Worm (Caenorhabditis elegans) whole organism, L1 larva: ENCODE measurements around the gene F07F6.8.

Experiments used
- C04F5.9 ChIP-seq: sonication (generic microtip); optimal IDR thresholded peaks from 2 replicates; lab custom pipeline; 2016; ENCODE audit warnings: missing genetic modification characterization, missing compliant biosample characterization
- C16A3.4 ChIP-seq: fragments of 150-350 bp; optimal IDR thresholded peaks from 2 replicates; lab custom pipeline; 2014; ENCODE audit warnings: missing biosample characterization, missing genetic modification characterization
- F16B12.6 ChIP-seq: fragments of 150-350 bp; optimal IDR thresholded peaks from 2 replicates; lab custom pipeline; 2014; ENCODE audit warnings: missing biosample characterization, missing genetic modification characterization
- Y116A8C.19 ChIP-seq: sonication (generic microtip); optimal IDR thresholded peaks from 2 replicates; lab custom pipeline; 2016; ENCODE audit warnings: missing compliant biosample characterization, missing genetic modification characterization, borderline replicate concordance
- aha-1 ChIP-seq: fragments of 150-350 bp; optimal IDR thresholded peaks from 2 replicates; lab custom pipeline; 2014; ENCODE audit warnings: missing biosample characterization, missing genetic modification characterization
- alr-1 ChIP-seq: fragments of 200-800 bp; sonication (Bioruptor generic); optimal IDR thresholded peaks from 2 replicates; lab custom pipeline; 2018; ENCODE audit warnings: borderline replicate concordance, mild to moderate bottlenecking, missing genetic modification characterization, missing compliant biosample characterization
- ceh-63 ChIP-seq: fragments of 200-800 bp; sonication (Bioruptor generic); optimal IDR thresholded peaks from 2 replicates; lab custom pipeline; 2018; ENCODE audit warnings: mild to moderate bottlenecking, missing genetic modification characterization, missing compliant biosample characterization
- ceh-8 ChIP-seq: fragments of 200-800 bp; sonication (Bioruptor generic); optimal IDR thresholded peaks from 2 replicates; lab custom pipeline; 2018; ENCODE audit warnings: mild to moderate bottlenecking, missing genetic modification characterization, moderate library complexity, missing compliant biosample characterization
- ceh-82 ChIP-seq, 3 experiments: fragments of 150-350 bp in 1 of 3; sonication (generic microtip) in 2 of 3; optimal IDR thresholded peaks; 2 replicates each; lab custom pipeline; 2014 to 2017; ENCODE audit warnings: missing biosample characterization in 3 of 3, missing genetic modification characterization in 3 of 3
- dpl-1 ChIP-seq, 3 experiments: fragments of 150-350 bp in 2 of 3; sonication (generic microtip) in 1 of 3; optimal IDR thresholded peaks; 2 replicates each; lab custom pipeline; 2014 to 2017; ENCODE audit warnings: missing biosample characterization in 3 of 3, missing genetic modification characterization in 3 of 3, missing genetic modification reagents in 3 of 3
- dsc-1 ChIP-seq: sonication (generic microtip); optimal IDR thresholded peaks from 2 replicates; lab custom pipeline; 2016; ENCODE audit warnings: mild to moderate bottlenecking, missing genetic modification characterization, missing compliant biosample characterization
- efl-1 ChIP-seq, 4 experiments: fragments of 150-350 bp; optimal IDR thresholded peaks in 3 of 4; peaks in 1 of 4; 1 replicate in 1 of 4; 2 replicates in 3 of 4; lab custom pipeline; 2014; ENCODE audit warnings: missing biosample characterization in 2 of 4, missing genetic modification characterization in 2 of 4, missing genetic modification reagents in 2 of 4
- efl-3 ChIP-seq: fragments of 200-800 bp; sonication (Bioruptor generic); optimal IDR thresholded peaks from 2 replicates; lab custom pipeline; 2018; ENCODE audit warnings: mild to moderate bottlenecking, missing genetic modification characterization, missing compliant biosample characterization
- elt-2 ChIP-seq: sonication (generic microtip); optimal IDR thresholded peaks from 2 replicates; lab custom pipeline; 2016; ENCODE audit warnings: missing genetic modification characterization, mild to moderate bottlenecking, inconsistent platforms, missing compliant biosample characterization, missing genetic modification reagents
- elt-3 ChIP-seq, 6 experiments: fragments of 150-350 bp in 1 of 6; sonication (generic microtip); optimal IDR thresholded peaks; 2 replicates each; lab custom pipeline; 2017 to 2018; ENCODE audit warnings: missing biosample characterization in 6 of 6, missing genetic modification characterization in 6 of 6, inconsistent platforms in 1 of 6
- fkh-10 ChIP-seq: sonication (generic microtip); optimal IDR thresholded peaks from 2 replicates; lab custom pipeline; 2017; ENCODE audit warnings: missing biosample characterization, missing genetic modification reagents, missing genetic modification characterization
- fkh-4 ChIP-seq: sonication (generic microtip); optimal IDR thresholded peaks from 2 replicates; lab custom pipeline; 2016; ENCODE audit warnings: missing compliant biosample characterization, missing genetic modification characterization, borderline replicate concordance
- grh-1 ChIP-seq: fragments of 200-800 bp; sonication (Bioruptor generic); IDR thresholded peaks from 2 replicates; pipeline ENCODE4 v1.3.6; 2022; ENCODE audit warnings: missing genetic modification reagents, missing genetic modification characterization, missing compliant biosample characterization
- hlh-17 ChIP-seq: fragments of 200-800 bp; sonication (Bioruptor generic); optimal IDR thresholded peaks from 2 replicates; lab custom pipeline; 2018; ENCODE audit warnings: missing genetic modification characterization, mild to moderate bottlenecking, missing compliant biosample characterization, moderate library complexity, borderline replicate concordance
- hlh-4 ChIP-seq: sonication (generic microtip); optimal IDR thresholded peaks from 2 replicates; lab custom pipeline; 2016; ENCODE audit warnings: mild to moderate bottlenecking, missing genetic modification characterization, missing compliant biosample characterization
- hpl-2 ChIP-seq: fragments of 150-350 bp; optimal IDR thresholded peaks from 2 replicates; lab custom pipeline; 2014; ENCODE audit warnings: missing biosample characterization, missing genetic modification reagents, missing genetic modification characterization
- isw-1 ChIP-seq: fragments of 200-800 bp; sonication (Bioruptor generic); IDR thresholded peaks from 2 replicates; pipeline ENCODE4 v1.3.6; 2022; ENCODE audit warnings: missing genetic modification characterization, missing compliant biosample characterization
- jun-1 ChIP-seq: fragments of 150-350 bp; optimal IDR thresholded peaks from 2 replicates; lab custom pipeline; 2014; ENCODE audit warnings: missing biosample characterization, missing genetic modification reagents, missing genetic modification characterization
- lin-13 ChIP-seq: fragments of 150-350 bp; optimal IDR thresholded peaks from 2 replicates; lab custom pipeline; 2014; ENCODE audit warnings: missing biosample characterization, missing genetic modification reagents, missing genetic modification characterization
- lin-35 ChIP-seq, 2 experiments: fragments of 150-350 bp; optimal IDR thresholded peaks; 2 replicates each; lab custom pipeline; 2014; ENCODE audit warnings: missing biosample characterization in 2 of 2, missing genetic modification characterization in 2 of 2, missing genetic modification reagents in 2 of 2
- lir-3 ChIP-seq: sonication (generic microtip); optimal IDR thresholded peaks from 2 replicates; lab custom pipeline; 2016; ENCODE audit warnings: mild to moderate bottlenecking, missing genetic modification characterization, moderate library complexity, missing compliant biosample characterization; ENCODE audit not compliant: poor library complexity
- mab-9 ChIP-seq: fragments of 200-800 bp; sonication (Bioruptor generic); IDR thresholded peaks from 2 replicates; pipeline ENCODE4 v1.3.6; 2022; ENCODE audit warnings: missing genetic modification reagents, missing genetic modification characterization, missing compliant biosample characterization
- mep-1 ChIP-seq: fragments of 150-350 bp; optimal IDR thresholded peaks from 2 replicates; lab custom pipeline; 2014; ENCODE audit warnings: missing biosample characterization, missing genetic modification characterization
- nhr-11 ChIP-seq: fragments of 150-350 bp; optimal IDR thresholded peaks from 2 replicates; lab custom pipeline; 2014; ENCODE audit warnings: missing biosample characterization, missing genetic modification characterization
- nhr-19 ChIP-seq: fragments of 200-800 bp; sonication (Bioruptor generic); conservative IDR thresholded peaks from 2 replicates; pipeline ENCODE4 v1.3.6; 2022; ENCODE audit warnings: missing genetic modification characterization, missing compliant biosample characterization
- nhr-20 ChIP-seq: sonication (generic microtip); optimal IDR thresholded peaks from 2 replicates; lab custom pipeline; 2016; ENCODE audit warnings: mild to moderate bottlenecking, missing genetic modification characterization, missing compliant biosample characterization
- nhr-28 ChIP-seq: fragments of 150-350 bp; optimal IDR thresholded peaks from 2 replicates; lab custom pipeline; 2014; ENCODE audit warnings: missing biosample characterization, missing genetic modification characterization
- nhr-71 ChIP-seq: sonication (generic microtip); optimal IDR thresholded peaks from 2 replicates; lab custom pipeline; 2016; ENCODE audit warnings: mild to moderate bottlenecking, missing genetic modification characterization, moderate library complexity, missing compliant biosample characterization
- nhr-76 ChIP-seq: sonication (generic microtip); optimal IDR thresholded peaks from 2 replicates; lab custom pipeline; 2017; ENCODE audit warnings: missing biosample characterization, missing genetic modification characterization
- nhr-84 ChIP-seq: sonication (generic microtip); optimal IDR thresholded peaks from 2 replicates; lab custom pipeline; 2017; ENCODE audit warnings: missing biosample characterization, missing genetic modification characterization
- nhr-90 ChIP-seq: sonication (generic microtip); optimal IDR thresholded peaks from 2 replicates; lab custom pipeline; 2016; ENCODE audit warnings: mild to moderate bottlenecking, missing genetic modification characterization, missing compliant biosample characterization; ENCODE audit not compliant: poor library complexity
- skn-1 ChIP-seq: fragments of 150-350 bp; optimal IDR thresholded peaks from 2 replicates; lab custom pipeline; 2014; ENCODE audit warnings: missing biosample characterization, missing genetic modification characterization
- snpc-4 ChIP-seq: fragments of 150-350 bp; optimal IDR thresholded peaks from 2 replicates; lab custom pipeline; 2014; ENCODE audit warnings: missing biosample characterization, missing genetic modification characterization
- snu-23 ChIP-seq: sonication (generic microtip); optimal IDR thresholded peaks from 2 replicates; lab custom pipeline; 2016; ENCODE audit warnings: missing genetic modification characterization, missing compliant biosample characterization
- sox-4 ChIP-seq: sonication (generic microtip); optimal IDR thresholded peaks from 2 replicates; lab custom pipeline; 2016; ENCODE audit warnings: missing genetic modification characterization, missing compliant biosample characterization
- sptf-1 ChIP-seq: fragments of 150-350 bp; optimal IDR thresholded peaks from 2 replicates; lab custom pipeline; 2014; ENCODE audit warnings: missing biosample characterization, missing genetic modification characterization
- swsn-7 ChIP-seq: sonication (generic microtip); optimal IDR thresholded peaks from 2 replicates; lab custom pipeline; 2016; ENCODE audit warnings: missing genetic modification characterization, missing compliant biosample characterization
- tlp-1 ChIP-seq: fragments of 150-350 bp; optimal IDR thresholded peaks from 2 replicates; lab custom pipeline; 2014; ENCODE audit warnings: missing biosample characterization, missing genetic modification characterization
- unc-30 ChIP-seq: sonication (generic microtip); optimal IDR thresholded peaks from 2 replicates; lab custom pipeline; 2017; ENCODE audit warnings: missing biosample characterization, missing genetic modification characterization
- unc-62 ChIP-seq: fragments of 150-350 bp; optimal IDR thresholded peaks from 2 replicates; lab custom pipeline; 2014; ENCODE audit warnings: missing biosample characterization, missing genetic modification reagents, missing genetic modification characterization
- unc-98 ChIP-seq: fragments of 200-800 bp; sonication (Bioruptor generic); IDR thresholded peaks from 2 replicates; pipeline ENCODE4 v1.3.6; 2022; ENCODE audit warnings: missing genetic modification characterization, missing compliant biosample characterization
- zag-1 ChIP-seq: fragments of 150-350 bp; optimal IDR thresholded peaks from 2 replicates; lab custom pipeline; 2014; ENCODE audit warnings: missing biosample characterization, missing genetic modification characterization
- zip-4 ChIP-seq: fragments of 200-800 bp; sonication (Bioruptor generic); optimal IDR thresholded peaks from 2 replicates; lab custom pipeline; 2018; ENCODE audit warnings: mild to moderate bottlenecking, missing genetic modification characterization, moderate library complexity, missing compliant biosample characterization
- ztf-4 ChIP-seq: fragments of 150-350 bp; optimal IDR thresholded peaks from 2 replicates; lab custom pipeline; 2014; ENCODE audit warnings: missing biosample characterization, missing genetic modification characterization

Gene F07F6.8

ce11 chrII:5433069-5433468, 7.5 kb upstream of the F07F6.8 start, which contains the start of gene srx-114:
Gene srx-114 (minus strand): TSS chrII:5433169.
- no peak for TF ChIP-seq hlh-4 (tag; lab: Kevin White, UChicago)
- TF ChIP-seq, all 84 proteins: peak for 0

- TF ChIP-seq F16B12.6 (tag; lab: Kevin White, UChicago) (peak; percentile 92), hpl-2 (no peak), snpc-4 (tag; lab: Kevin White, UChicago) (no peak), unc-98 (GFP tag; lab: Robert Waterston, UW) (no peak), fkh-4 (tag; lab: Kevin White, UChicago) (no peak), sptf-1 (tag; lab: Kevin White, UChicago) (no peak), mep-1 (no peak), lin-35 (GFP tag; optimal IDR thresholded peaks at IDR 0.05; lab: Kevin White, UChicago) (peak; percentile 44 to 63), fkh-10 (GFP tag; lab: Kevin White, UChicago) (no peak), unc-30 (tag; lab: Kevin White, UChicago) (no peak), ceh-8 (GFP tag; lab: Kevin White, UChicago) (no peak), nhr-11 (tag; lab: Kevin White, UChicago) (no peak), skn-1 (tag; lab: Kevin White, UChicago) (peak; percentile 19), nhr-19 (GFP tag; lab: Robert Waterston, UW) (no peak), C16A3.4 (tag; lab: Kevin White, UChicago) (no peak), ztf-4 (tag; lab: Kevin White, UChicago) (no peak), hlh-17 (GFP tag; lab: Kevin White, UChicago) (no peak), ceh-63 (GFP tag; lab: Kevin White, UChicago) (no peak), nhr-84 (tag; lab: Kevin White, UChicago) (no peak), elt-2 (tag; lab: Kevin White, UChicago) (no peak), jun-1 (tag; lab: Kevin White, UChicago) (no peak), dsc-1 (tag; lab: Kevin White, UChicago) (no peak), ceh-82 (tag; optimal IDR thresholded peaks at IDR 0.05; lab: Kevin White, UChicago) (peak in 1 of 3 experiments; percentile 31), mab-9 (GFP tag; lab: Robert Waterston, UW) (no peak), swsn-7 (tag; lab: Kevin White, UChicago) (no peak), C04F5.9 (tag; lab: Kevin White, UChicago) (no peak), zip-4 (GFP tag; lab: Kevin White, UChicago) (no peak), nhr-20 (no peak), efl-1 (optimal IDR thresholded peaks at IDR 0.05; lab: Kevin White, UChicago) (peak; percentile 40 to 55), efl-1 (GFP tag; optimal IDR thresholded peaks at IDR 0.05 in 1 of 2; lab: Kevin White, UChicago) (peak; percentile 56 to 89), aha-1 (tag; lab: Kevin White, UChicago) (no peak), nhr-76 (tag; lab: Kevin White, UChicago) (no peak), zag-1 (tag; lab: Kevin White, UChicago) (no peak), isw-1 (GFP tag; lab: Robert Waterston, UW) (no peak), nhr-28 (tag; lab: Kevin White, UChicago) (no peak), hlh-4 (tag; lab: Kevin White, UChicago) (no peak), efl-3 (no peak), snu-23 (GFP tag; lab: Kevin White, UChicago) (no peak), lir-3 (tag; lab: Kevin White, UChicago) (no peak), lin-13 (no peak), elt-3 (tag; optimal IDR thresholded peaks at IDR 0.05; lab: Kevin White, UChicago) (no peak), dpl-1 (GFP tag; optimal IDR thresholded peaks at IDR 0.05; lab: Kevin White, UChicago) (peak; percentile 30 to 64 (median 42)), sox-4 (tag; lab: Kevin White, UChicago) (no peak), Y116A8C.19 (no peak), nhr-71 (tag; lab: Kevin White, UChicago) (peak; percentile 32), nhr-90 (tag; lab: Kevin White, UChicago) (no peak), unc-62 (GFP tag; lab: Kevin White, UChicago) (no peak), tlp-1 (tag; lab: Kevin White, UChicago) (no peak), alr-1 (tag; lab: Kevin White, UChicago) (no peak), grh-1 (GFP tag; lab: Robert Waterston, UW) (no peak)
Measured at ce11 chrII:5429522-5430257, 4.2 kb upstream of the F07F6.8 start, which contains the start of the genes F07F6.4 and F07F6.2. Gene F07F6.4 (minus strand): TSS chrII:5429572. Gene F07F6.2 (plus strand): TSS chrII:5430207.
